Worm (Caenorhabditis elegans) whole organism, mixed stage, embryonic: ENCODE measurements around the gene glp-1.

ENCODE experiments used
- M03D4.4 ChIP-seq: sonication (generic microtip); optimal IDR thresholded peaks from 2 replicates; lab custom pipeline; 2017; ENCODE audit warnings: mild to moderate bottlenecking, missing genetic modification characterization, missing compliant biosample characterization
- bed-3 ChIP-seq: fragments of 200-800 bp; sonication (Bioruptor generic); optimal IDR thresholded peaks from 3 replicates; lab custom pipeline; 2018; ENCODE audit warnings: mild to moderate bottlenecking, missing genetic modification characterization, moderate library complexity, missing compliant biosample characterization
- blmp-1 ChIP-seq: fragments of 150-350 bp; optimal IDR thresholded peaks from 2 replicates; lab custom pipeline; 2014; ENCODE audit warnings: missing biosample characterization, missing genetic modification characterization
- ceh-39 ChIP-seq: fragments of 150-350 bp; optimal IDR thresholded peaks from 2 replicates; lab custom pipeline; 2014; ENCODE audit warnings: missing biosample characterization, missing genetic modification characterization
- ceh-43 ChIP-seq: fragments of 200-800 bp; sonication (Bioruptor generic); optimal IDR thresholded peaks from 2 replicates; lab custom pipeline; 2018; ENCODE audit warnings: mild to moderate bottlenecking, missing genetic modification characterization, moderate library complexity, missing compliant biosample characterization
- ceh-83 ChIP-seq: fragments of 200-800 bp; sonication (Bioruptor generic); optimal IDR thresholded peaks from 2 replicates; lab custom pipeline; 2018; ENCODE audit warnings: mild to moderate bottlenecking, missing genetic modification characterization, missing compliant biosample characterization
- ces-1 ChIP-seq: fragments of 150-350 bp; optimal IDR thresholded peaks from 2 replicates; lab custom pipeline; 2014; ENCODE audit warnings: missing biosample characterization, missing genetic modification reagents, missing genetic modification characterization
- cnd-1 ChIP-seq: fragments of 200-800 bp; sonication (Bioruptor generic); optimal IDR thresholded peaks from 2 replicates; lab custom pipeline; 2018; ENCODE audit warnings: mild to moderate bottlenecking, missing genetic modification characterization, missing compliant biosample characterization
- drap-1 ChIP-seq: fragments of 200-800 bp; sonication (Bioruptor generic); optimal IDR thresholded peaks from 3 replicates; lab custom pipeline; 2018; ENCODE audit warnings: mild to moderate bottlenecking, missing genetic modification characterization, missing compliant biosample characterization
- elt-1 ChIP-seq: sonication (generic microtip); optimal IDR thresholded peaks from 2 replicates; lab custom pipeline; 2017; ENCODE audit warnings: missing genetic modification characterization, mild to moderate bottlenecking, missing compliant biosample characterization, antibody characterized with exemption, moderate library complexity, borderline replicate concordance; ENCODE audit not compliant: insufficient read depth
- elt-3 ChIP-seq: fragments of 150-350 bp; optimal IDR thresholded peaks from 2 replicates; lab custom pipeline; 2014; ENCODE audit warnings: missing biosample characterization, missing genetic modification characterization
- flh-1 ChIP-seq: fragments of 200-800 bp; sonication (Bioruptor generic); optimal IDR thresholded peaks from 2 replicates; lab custom pipeline; 2018; ENCODE audit warnings: mild to moderate bottlenecking, missing genetic modification characterization, moderate library complexity, missing compliant biosample characterization
- ham-2 ChIP-seq: fragments of 200-800 bp; sonication (Bioruptor generic); optimal IDR thresholded peaks from 2 replicates; lab custom pipeline; 2018; ENCODE audit warnings: mild to moderate bottlenecking, missing genetic modification characterization, missing compliant biosample characterization
- hlh-1 ChIP-seq: fragments of 150-350 bp; optimal IDR thresholded peaks from 2 replicates; lab custom pipeline; 2014; ENCODE audit warnings: missing biosample characterization, missing genetic modification reagents, missing genetic modification characterization
- lin-13 ChIP-seq: fragments of 150-350 bp; optimal IDR thresholded peaks from 2 replicates; lab custom pipeline; 2014; ENCODE audit warnings: missing biosample characterization, missing genetic modification characterization
- lin-32 ChIP-seq: fragments of 200-800 bp; sonication (Bioruptor generic); optimal IDR thresholded peaks from 2 replicates; lab custom pipeline; 2018; ENCODE audit warnings: mild to moderate bottlenecking, missing genetic modification characterization, missing compliant biosample characterization
- lsy-2 ChIP-seq: fragments of 150-350 bp; optimal IDR thresholded peaks from 2 replicates; lab custom pipeline; 2014; ENCODE audit warnings: missing biosample characterization, missing genetic modification characterization
- mab-5 ChIP-seq: fragments of 150-350 bp; optimal IDR thresholded peaks from 2 replicates; lab custom pipeline; 2014; ENCODE audit warnings: missing biosample characterization, missing genetic modification characterization
- mep-1 ChIP-seq: fragments of 150-350 bp; optimal IDR thresholded peaks from 2 replicates; lab custom pipeline; 2017; ENCODE audit warnings: missing biosample characterization, missing genetic modification reagents, missing genetic modification characterization, inconsistent platforms
- mls-2 ChIP-seq: sonication (generic microtip); optimal IDR thresholded peaks from 2 replicates; lab custom pipeline; 2016; ENCODE audit warnings: mild to moderate bottlenecking, missing genetic modification characterization, moderate library complexity, missing compliant biosample characterization
- nhr-12 ChIP-seq: fragments of 150-350 bp; optimal IDR thresholded peaks from 2 replicates; lab custom pipeline; 2014; ENCODE audit warnings: missing biosample characterization, missing genetic modification characterization
- nhr-2 ChIP-seq: fragments of 150-350 bp; optimal IDR thresholded peaks from 2 replicates; lab custom pipeline; 2014; ENCODE audit warnings: missing biosample characterization, missing genetic modification characterization
- nhr-237 ChIP-seq: fragments of 150-350 bp; optimal IDR thresholded peaks from 2 replicates; lab custom pipeline; 2014; ENCODE audit warnings: missing biosample characterization, missing genetic modification characterization
- nhr-28 ChIP-seq: fragments of 150-350 bp; optimal IDR thresholded peaks from 2 replicates; lab custom pipeline; 2014; ENCODE audit warnings: missing biosample characterization, missing genetic modification characterization
- nhr-76 ChIP-seq: sonication (generic microtip); optimal IDR thresholded peaks from 2 replicates; lab custom pipeline; 2017; ENCODE audit warnings: missing biosample characterization, missing genetic modification characterization
- pha-4 ChIP-seq: fragments of 150-350 bp; optimal IDR thresholded peaks from 2 replicates; lab custom pipeline; 2018; ENCODE audit warnings: missing biosample characterization, missing genetic modification reagents, missing genetic modification characterization
- sem-2 ChIP-seq: fragments of 200-800 bp; sonication (Bioruptor generic); optimal IDR thresholded peaks from 2 replicates; lab custom pipeline; 2018; ENCODE audit warnings: mild to moderate bottlenecking, missing genetic modification characterization, missing compliant biosample characterization
- snpc-4 ChIP-seq: fragments of 150-350 bp; optimal IDR thresholded peaks from 2 replicates; lab custom pipeline; 2014; ENCODE audit warnings: missing biosample characterization, missing genetic modification characterization
- sptf-1 ChIP-seq: sonication (generic microtip); optimal IDR thresholded peaks from 2 replicates; lab custom pipeline; 2017; ENCODE audit warnings: mild to moderate bottlenecking, missing genetic modification characterization, moderate library complexity, missing compliant biosample characterization
- tbx-8 ChIP-seq: fragments of 200-800 bp; sonication (Bioruptor generic); optimal IDR thresholded peaks from 2 replicates; lab custom pipeline; 2018; ENCODE audit warnings: mild to moderate bottlenecking, missing genetic modification characterization, moderate library complexity, missing compliant biosample characterization
- unc-120 ChIP-seq: sonication (generic microtip); optimal IDR thresholded peaks from 2 replicates; lab custom pipeline; 2017; ENCODE audit warnings: missing genetic modification characterization, missing compliant biosample characterization; ENCODE audit not compliant: poor library complexity, severe bottlenecking
- unc-39 ChIP-seq: fragments of 150-350 bp; optimal IDR thresholded peaks from 2 replicates; lab custom pipeline; 2014; ENCODE audit warnings: missing biosample characterization, missing genetic modification characterization
- unc-62 ChIP-seq: fragments of 150-350 bp; optimal IDR thresholded peaks from 2 replicates; lab custom pipeline; 2014; ENCODE audit warnings: missing biosample characterization, missing genetic modification reagents, missing genetic modification characterization
- zip-8 ChIP-seq: fragments of 150-350 bp; optimal IDR thresholded peaks from 2 replicates; lab custom pipeline; 2014; ENCODE audit warnings: missing biosample characterization, missing genetic modification characterization
- ztf-11 ChIP-seq: fragments of 150-350 bp; optimal IDR thresholded peaks from 2 replicates; lab custom pipeline; 2014; ENCODE audit warnings: missing biosample characterization, missing genetic modification characterization

glp-1 gene

ce11 chrIII:9072704-9073103 is 19.3 kb upstream of the glp-1 start:
- TF ChIP-seq nhr-2 (tag; lab: Kevin White, UChicago) (peak; percentile 90), nhr-76 (tag; lab: Kevin White, UChicago) (no peak), ham-2 (GFP tag; lab: Kevin White, UChicago) (no peak), unc-62 (GFP tag; lab: Kevin White, UChicago) (peak; percentile 13), ceh-39 (no peak)

ce11 chrIII:9075539-9075938 is 16.5 kb upstream of the glp-1 start, which contains the start of gene F02A9.7:
Gene F02A9.7 (minus strand): TSS chrIII:9075639.
- TF ChIP-seq lin-32 = no peak
- TF ChIP-seq nhr-12 = no peak
- TF ChIP-seq mls-2 (tag; lab: Kevin White, UChicago) = no peak
- no peak for TF ChIP-seq drap-1 (GFP tag; lab: Kevin White, UChicago)
- TF ChIP-seq bed-3 = no peak
- TF ChIP-seq lsy-2 (tag; lab: Kevin White, UChicago) = no peak
- TF ChIP-seq nhr-76 (tag; lab: Kevin White, UChicago) = no peak
- TF ChIP-seq pha-4 (tag; lab: Kevin White, UChicago) = no peak
- no peak for TF ChIP-seq M03D4.4 (tag; lab: Kevin White, UChicago)
- TF ChIP-seq snpc-4 (tag; lab: Kevin White, UChicago) = no peak
- no peak for TF ChIP-seq sem-2
- TF ChIP-seq unc-62 (GFP tag; lab: Kevin White, UChicago) = no peak
- no peak for TF ChIP-seq ceh-43 (GFP tag; lab: Kevin White, UChicago)
- no peak for TF ChIP-seq nhr-2 (tag; lab: Kevin White, UChicago)
- TF ChIP-seq tbx-8 (GFP tag; lab: Kevin White, UChicago) = no peak
- no peak for TF ChIP-seq elt-1 (tag; lab: Kevin White, UChicago)
- TF ChIP-seq unc-39 = no peak
- no peak for TF ChIP-seq cnd-1 (tag; lab: Kevin White, UChicago)
- TF ChIP-seq sptf-1 (tag; lab: Kevin White, UChicago) = no peak
- TF ChIP-seq nhr-28 (tag; lab: Kevin White, UChicago) = no peak

ce11 chrIII:9077708-9078107 is 14.3 kb upstream of the glp-1 start, which contains the start of gene F02A9.1:
Gene F02A9.1 (minus strand): TSS chrIII:9077808.
- TF ChIP-seq nhr-237 (tag; lab: Kevin White, UChicago) (no peak), lin-13 (tag; lab: Kevin White, UChicago) (no peak), blmp-1 (tag; lab: Kevin White, UChicago) (no peak), ceh-43 (GFP tag; lab: Kevin White, UChicago) (no peak), ceh-39 (no peak), ces-1 (GFP tag; lab: Kevin White, UChicago) (no peak), nhr-12 (no peak), drap-1 (GFP tag; lab: Kevin White, UChicago) (no peak), hlh-1 (no peak), cnd-1 (tag; lab: Kevin White, UChicago) (no peak), sptf-1 (tag; lab: Kevin White, UChicago) (no peak), mep-1 (tag; lab: Kevin White, UChicago) (no peak), lin-32 (no peak), tbx-8 (GFP tag; lab: Kevin White, UChicago) (no peak), elt-3 (tag; lab: Kevin White, UChicago) (no peak), lsy-2 (tag; lab: Kevin White, UChicago) (no peak), ztf-11 (no peak)

- TF ChIP-seq nhr-2 (tag; lab: Kevin White, UChicago) (no peak), mls-2 (tag; lab: Kevin White, UChicago) (peak; percentile 2)
- TF ChIP-seq, all 35 proteins: peak for 1
These were observed 11.9 kb upstream of the glp-1 start for ce11 chrIII:9080127-9080526.

ce11 chrIII:9081055-9081454 is 11.0 kb upstream of the glp-1 start, which contains the start of gene far-1:
Gene far-1 (minus strand): TSS chrIII:9081179.
- TF ChIP-seq cnd-1 (tag; lab: Kevin White, UChicago) = no peak
- no peak for TF ChIP-seq lin-32
- no peak for TF ChIP-seq tbx-8 (GFP tag; lab: Kevin White, UChicago)
- no peak for TF ChIP-seq mab-5 (tag; lab: Kevin White, UChicago)
- no peak for TF ChIP-seq mep-1 (tag; lab: Kevin White, UChicago)
- TF ChIP-seq drap-1 (GFP tag; lab: Kevin White, UChicago) = no peak
- no peak for TF ChIP-seq elt-3 (tag; lab: Kevin White, UChicago)
- no peak for TF ChIP-seq unc-39
- TF ChIP-seq nhr-28 (tag; lab: Kevin White, UChicago) = no peak
- TF ChIP-seq ztf-11 = no peak
- TF ChIP-seq ceh-39 = no peak
- TF ChIP-seq ham-2 (GFP tag; lab: Kevin White, UChicago) = no peak
- no peak for TF ChIP-seq nhr-237 (tag; lab: Kevin White, UChicago)
- no peak for TF ChIP-seq nhr-76 (tag; lab: Kevin White, UChicago)
- TF ChIP-seq bed-3 = no peak
- TF ChIP-seq sptf-1 (tag; lab: Kevin White, UChicago) = no peak
- no peak for TF ChIP-seq ces-1 (GFP tag; lab: Kevin White, UChicago)
- no peak for TF ChIP-seq lsy-2 (tag; lab: Kevin White, UChicago)
- peak; percentile 58 for TF ChIP-seq unc-62 (GFP tag; lab: Kevin White, UChicago)
- peak; percentile 8 for TF ChIP-seq M03D4.4 (tag; lab: Kevin White, UChicago)
- no peak for TF ChIP-seq nhr-12
- TF ChIP-seq unc-120 (tag; lab: Kevin White, UChicago) = peak; percentile 63
- TF ChIP-seq elt-1 (tag; lab: Kevin White, UChicago) = no peak
- TF ChIP-seq snpc-4 (tag; lab: Kevin White, UChicago) = no peak
- TF ChIP-seq ceh-83 (GFP tag; lab: Kevin White, UChicago) = no peak
- no peak for TF ChIP-seq mls-2 (tag; lab: Kevin White, UChicago)
- no peak for TF ChIP-seq zip-8 (tag; lab: Kevin White, UChicago)
- TF ChIP-seq hlh-1 = peak; percentile 57
- TF ChIP-seq pha-4 (tag; lab: Kevin White, UChicago) = no peak
- no peak for TF ChIP-seq nhr-2 (tag; lab: Kevin White, UChicago)
- no peak for TF ChIP-seq blmp-1 (tag; lab: Kevin White, UChicago)
- no peak for TF ChIP-seq ceh-43 (GFP tag; lab: Kevin White, UChicago)
- TF ChIP-seq sem-2 = no peak
- TF ChIP-seq flh-1 (GFP tag; lab: Kevin White, UChicago) = no peak
- no peak for TF ChIP-seq lin-13 (tag; lab: Kevin White, UChicago)
- TF ChIP-seq, all 35 proteins: peak for 4
